In genomic region chr2L:8738253-8738665, dm6 we compare ENCODE assay signal across 3 fruit fly cellular contexts.
A peak's percentile ranks its signal among the peaks of the same experiment; 100 is the strongest.
TF ChIP-seq lines count a peak whose summit lies in the region.

No protein-coding gene starts in this region.

TF ChIP-seq in whole organism, embryonic, 481 proteins besides CTCF, POLR2A, EP300 and RAD21 (continued from another document and continues in another):
- TF ChIP-seq CG11696 (GFP tag; IDR thresholded peaks at IDR 0.05; lab: Robert Waterston, UW) (peak; percentile 47), cg (GFP tag; optimal IDR thresholded peaks at IDR 0.05; lab: Kevin White, UChicago) (peak; percentile 48), CG12219 (GFP tag; optimal IDR thresholded peaks at IDR 0.05; lab: Kevin White, UChicago) (peak; percentile 18), Dbx (GFP tag; IDR thresholded peaks at IDR 0.05; lab: Robert Waterston, UW) (0 out of 3 replicates have a peak, but pooled peaks have one; percentile 53), CG11456 (GFP tag; IDR thresholded peaks at IDR 0.05; lab: Robert Waterston, UW) (no peak), CG7357 (GFP tag; IDR thresholded peaks at IDR 0.05; lab: Robert Waterston, UW) (0 out of 3 replicates have a peak, but pooled peaks have one; percentile 26), phol (tag; optimal IDR thresholded peaks at IDR 0.05; lab: Kevin White, UChicago) (peak; percentile 22), Fer3 (tag; optimal IDR thresholded peaks at IDR 0.05; lab: Kevin White, UChicago) (peak; percentile 46), pfk (GFP tag; optimal IDR thresholded peaks at IDR 0.05; lab: Kevin White, UChicago) (no peak), CG8388 (GFP tag; optimal IDR thresholded peaks at IDR 0.05; lab: Kevin White, UChicago) (peak; percentile 25), grau (tag; optimal IDR thresholded peaks at IDR 0.05; lab: Kevin White, UChicago) (peak; percentile 50), HHEX (GFP tag; optimal IDR thresholded peaks at IDR 0.05; lab: Kevin White, UChicago) (peak; percentile 2), CG5180 (GFP tag; optimal IDR thresholded peaks at IDR 0.05; lab: Kevin White, UChicago) (no peak), lilli (GFP tag; optimal IDR thresholded peaks at IDR 0.05; lab: Kevin White, UChicago) (peak; percentile 78), Optix (GFP tag; IDR thresholded peaks at IDR 0.05; lab: Robert Waterston, UW) (no peak), CG14710 (tag; optimal IDR thresholded peaks at IDR 0.05; lab: Kevin White, UChicago) (no peak), gcm (GFP tag; optimal IDR thresholded peaks at IDR 0.05; lab: Kevin White, UChicago) (peak; percentile 13), ci (GFP tag; IDR thresholded peaks at IDR 0.05; lab: Robert Waterston, UW) (peak; percentile 80), slou (GFP tag; optimal IDR thresholded peaks at IDR 0.05; lab: Kevin White, UChicago) (peak; percentile 0), CG31365 (tag; optimal IDR thresholded peaks at IDR 0.05; lab: Kevin White, UChicago) (peak; percentile 4), lab (GFP tag; optimal IDR thresholded peaks at IDR 0.05; lab: Kevin White, UChicago) (peak; percentile 89), CG6175 (GFP tag; IDR thresholded peaks at IDR 0.05; lab: Robert Waterston, UW) (peak; percentile 50; the same call in 1 of the 3 replicates), Sin3A (optimal IDR thresholded peaks at IDR 0.05; lab: Kevin White, UChicago) (no peak), Lim3 (GFP tag; IDR thresholded peaks at IDR 0.05; lab: Robert Waterston, UW) (peak; percentile 41; the same call in 1 of the 2 replicates), ATbp (GFP tag; optimal IDR thresholded peaks at IDR 0.05; lab: Kevin White, UChicago) (peak; percentile 30), B-H1 (GFP tag; IDR thresholded peaks at IDR 0.05; lab: Robert Waterston, UW) (peak; percentile 12; the same call in 1 of the 3 replicates), H15 (GFP tag; IDR thresholded peaks at IDR 0.05; lab: Robert Waterston, UW) (0 out of 3 replicates have a peak, but pooled peaks have one; percentile 31), D19A (tag; optimal IDR thresholded peaks at IDR 0.05; lab: Kevin White, UChicago) (peak; percentile 99), CG12155 (GFP tag; optimal IDR thresholded peaks at IDR 0.05; lab: Kevin White, UChicago) (peak; percentile 25), CG10979 (tag; optimal IDR thresholded peaks at IDR 0.05; lab: Kevin White, UChicago) (peak; percentile 2), Six4 (GFP tag; optimal IDR thresholded peaks at IDR 0.05; lab: Kevin White, UChicago) (no peak), CG12391 (tag; optimal IDR thresholded peaks at IDR 0.05; lab: Kevin White, UChicago) (peak; percentile 47), CG30403 (GFP tag; optimal IDR thresholded peaks at IDR 0.05; lab: Kevin White, UChicago) (peak; percentile 38), bowl (GFP tag; IDR thresholded peaks at IDR 0.05; lab: Robert Waterston, UW) (no peak), pho (GFP tag; optimal IDR thresholded peaks at IDR 0.05; lab: Kevin White, UChicago) (peak; percentile 15), fd64A (GFP tag; optimal IDR thresholded peaks at IDR 0.05; lab: Kevin White, UChicago) (no peak), chif (GFP tag; optimal IDR thresholded peaks at IDR 0.05; lab: Kevin White, UChicago) (no peak), Dek (tag; optimal IDR thresholded peaks at IDR 0.05; lab: Kevin White, UChicago) (peak; percentile 29), CG4360 (GFP tag; IDR thresholded peaks at IDR 0.05; lab: Robert Waterston, UW) (peak; percentile 46; the same call in 1 of the 2 replicates), CG2875 (GFP tag; optimal IDR thresholded peaks at IDR 0.05; lab: Kevin White, UChicago) (peak; percentile 20), CG2712 (tag; optimal IDR thresholded peaks at IDR 0.05; lab: Kevin White, UChicago) (peak; percentile 36), salm (tag; optimal IDR thresholded peaks at IDR 0.05; lab: Kevin White, UChicago) (peak; percentile 36), CG3281 (GFP tag; optimal IDR thresholded peaks at IDR 0.05; lab: Kevin White, UChicago) (peak; percentile 48)

TF ChIP-seq in whole organism, prepupa, 60 proteins besides CTCF, POLR2A, EP300 and RAD21 (continued from another document):
- TF ChIP-seq esn (GFP tag; optimal IDR thresholded peaks at IDR 0.05; lab: Kevin White, UChicago) (peak; percentile 44), Lpt (GFP tag; optimal IDR thresholded peaks at IDR 0.05; lab: Kevin White, UChicago) (no peak), CG6276 (GFP tag; optimal IDR thresholded peaks at IDR 0.05; lab: Kevin White, UChicago) (no peak), CG10631 (GFP tag; optimal IDR thresholded peaks at IDR 0.05; lab: Kevin White, UChicago) (no peak), CG7368 (GFP tag; optimal IDR thresholded peaks at IDR 0.05; lab: Kevin White, UChicago) (no peak), CG8119 (GFP tag; IDR thresholded peaks at IDR 0.05; lab: Robert Waterston, UW) (no peak), CG11294 (GFP tag; IDR thresholded peaks at IDR 0.05; lab: Robert Waterston, UW) (no peak), acj6 (GFP tag; optimal IDR thresholded peaks at IDR 0.05; lab: Kevin White, UChicago) (peak; percentile 15), topi (GFP tag; optimal IDR thresholded peaks at IDR 0.05; lab: Kevin White, UChicago) (peak; percentile 14), CG15336 (GFP tag; IDR thresholded peaks at IDR 0.05; lab: Robert Waterston, UW) (peak; percentile 54; the same call in 1 of the 2 replicates), vri (GFP tag; optimal IDR thresholded peaks at IDR 0.05; lab: Kevin White, UChicago) (peak; percentile 86), CG11902 (GFP tag; optimal IDR thresholded peaks at IDR 0.05; lab: Kevin White, UChicago) (no peak), CG16779 (tag; optimal IDR thresholded peaks at IDR 0.05; lab: Kevin White, UChicago) (no peak), Blimp-1 (GFP tag; optimal IDR thresholded peaks at IDR 0.05; lab: Kevin White, UChicago) (no peak), CG4318 (GFP tag; optimal IDR thresholded peaks at IDR 0.05; lab: Kevin White, UChicago) (no peak), CG6808 (GFP tag; optimal IDR thresholded peaks at IDR 0.05; lab: Kevin White, UChicago) (no peak), Met (GFP tag; optimal IDR thresholded peaks at IDR 0.05; lab: Kevin White, UChicago) (no peak), Hr4 (GFP tag; optimal IDR thresholded peaks at IDR 0.05; lab: Kevin White, UChicago) (peak; percentile 3), Hr38 (GFP tag; optimal IDR thresholded peaks at IDR 0.05; lab: Kevin White, UChicago) (no peak), dac (GFP tag; optimal IDR thresholded peaks at IDR 0.05; lab: Kevin White, UChicago) (no peak), lz (GFP tag; optimal IDR thresholded peaks at IDR 0.05; lab: Kevin White, UChicago) (peak; percentile 15), CG31627 (GFP tag; optimal IDR thresholded peaks at IDR 0.05; lab: Kevin White, UChicago) (peak; percentile 29), Ets21C (GFP tag; optimal IDR thresholded peaks at IDR 0.05; lab: Kevin White, UChicago) (no peak), Gug (GFP tag; IDR thresholded peaks at IDR 0.05; lab: Robert Waterston, UW) (no peak), svp (GFP tag; lab: Kevin White, UChicago) (peak; percentile 83), CG11762 (GFP tag; optimal IDR thresholded peaks at IDR 0.05; lab: Kevin White, UChicago; ENCODE audit: insufficient read depth) (peak; percentile 28), Ets96B (tag; optimal IDR thresholded peaks at IDR 0.05; lab: Kevin White, UChicago) (no peak), CG34406 (GFP tag; optimal IDR thresholded peaks at IDR 0.05; lab: Kevin White, UChicago) (peak; percentile 11), CG1621 (tag; optimal IDR thresholded peaks at IDR 0.05; lab: Kevin White, UChicago) (no peak), fd59A (GFP tag; optimal IDR thresholded peaks at IDR 0.05; lab: Kevin White, UChicago) (no peak), CG3919 (GFP tag; optimal IDR thresholded peaks at IDR 0.05; lab: Kevin White, UChicago) (no peak), CG6854 (GFP tag; optimal IDR thresholded peaks at IDR 0.05; lab: Kevin White, UChicago) (no peak), pdm3 (GFP tag; optimal IDR thresholded peaks at IDR 0.05; lab: Kevin White, UChicago) (peak; percentile 33), cyc (GFP tag; optimal IDR thresholded peaks at IDR 0.05; lab: Kevin White, UChicago) (no peak), salr (GFP tag; optimal IDR thresholded peaks at IDR 0.05; lab: Kevin White, UChicago) (no peak), Eip78C (GFP tag; lab: Kevin White, UChicago) (peak; percentile 58), CG3032 (tag; optimal IDR thresholded peaks at IDR 0.05; lab: Kevin White, UChicago) (no peak), CG10669 (GFP tag; optimal IDR thresholded peaks at IDR 0.05; lab: Kevin White, UChicago) (no peak), CG6163 (GFP tag; IDR thresholded peaks at IDR 0.05; lab: Robert Waterston, UW) (no peak)

TF ChIP-seq in whole organism, wandering third instar larva, 38 proteins besides CTCF, POLR2A, EP300 and RAD21 (continued from another document):
- TF ChIP-seq Dfd (GFP tag; optimal IDR thresholded peaks at IDR 0.05; lab: Kevin White, UChicago) (no peak), N (GFP tag; optimal IDR thresholded peaks at IDR 0.05; lab: Kevin White, UChicago) (no peak), dsf (GFP tag; optimal IDR thresholded peaks at IDR 0.05; lab: Kevin White, UChicago; ENCODE audit: borderline replicate concordance) (no peak), usp (GFP tag; optimal IDR thresholded peaks at IDR 0.05; lab: Kevin White, UChicago) (no peak), lola (GFP tag; optimal IDR thresholded peaks at IDR 0.05; lab: Kevin White, UChicago) (no peak), Sp1 (GFP tag; optimal IDR thresholded peaks at IDR 0.05; lab: Kevin White, UChicago) (peak; percentile 43)
